Fruit fly (Drosophila melanogaster): ENCODE measurements around the gene Jasper.

Jasper gene

dm6 chr3R:30100976-30101332 lies 48.6 kb downstream of the Jasper start (continued):
- TF ChIP-seq eg (GFP tag; IDR thresholded peaks at IDR 0.05) (0 out of 3 replicates have a peak, but pooled peaks have one; percentile 52), Ets96B (tag; optimal IDR thresholded peaks at IDR 0.05) (peak; percentile 46), CG4318 (GFP tag; optimal IDR thresholded peaks at IDR 0.05) (no peak), Eip78C (GFP tag) (peak; percentile 76), Blimp-1 (GFP tag; optimal IDR thresholded peaks at IDR 0.05) (no peak), vri (GFP tag; optimal IDR thresholded peaks at IDR 0.05) (no peak), fd85E (GFP tag; optimal IDR thresholded peaks at IDR 0.05) (no peak)

- TF ChIP-seq Met (GFP tag; optimal IDR thresholded peaks at IDR 0.05) (peak; percentile 51), Gug (GFP tag; IDR thresholded peaks at IDR 0.05) (peak; percentile 38; the same call in 1 of the 2 replicates), Sox102F (GFP tag; optimal IDR thresholded peaks at IDR 0.05) (no peak), CG6808 (GFP tag; optimal IDR thresholded peaks at IDR 0.05) (no peak), CG16779 (tag; optimal IDR thresholded peaks at IDR 0.05) (no peak), CG8319 (GFP tag; optimal IDR thresholded peaks at IDR 0.05) (peak; percentile 15), Blimp-1 (GFP tag; optimal IDR thresholded peaks at IDR 0.05) (no peak), fkh (GFP tag; optimal IDR thresholded peaks at IDR 0.05) (no peak), dac (GFP tag; optimal IDR thresholded peaks at IDR 0.05) (no peak), CG9139 (GFP tag; optimal IDR thresholded peaks at IDR 0.05) (no peak), CG6854 (GFP tag; optimal IDR thresholded peaks at IDR 0.05) (no peak), ss (GFP tag; optimal IDR thresholded peaks at IDR 0.05) (no peak), CG8119 (GFP tag; IDR thresholded peaks at IDR 0.05) (peak; percentile 49; the same call in 1 of the 3 replicates), CG11294 (GFP tag; IDR thresholded peaks at IDR 0.05) (0 out of 2 replicates have a peak, but pooled peaks have one; percentile 16), Eip93F (GFP tag; optimal IDR thresholded peaks at IDR 0.05) (no peak), CG31627 (GFP tag; optimal IDR thresholded peaks at IDR 0.05) (peak; percentile 31), CG8632 (GFP tag; optimal IDR thresholded peaks at IDR 0.05) (peak; percentile 25), pdm3 (GFP tag; optimal IDR thresholded peaks at IDR 0.05) (peak; percentile 46), Hr4 (GFP tag; optimal IDR thresholded peaks at IDR 0.05) (peak; percentile 43), CG32006 (GFP tag; optimal IDR thresholded peaks at IDR 0.05) (peak; percentile 46), dsx (GFP tag; optimal IDR thresholded peaks at IDR 0.05; ENCODE audit: poor library complexity, severe bottlenecking) (no peak), Lpt (GFP tag; optimal IDR thresholded peaks at IDR 0.05) (no peak), CG11902 (GFP tag; optimal IDR thresholded peaks at IDR 0.05) (no peak), CG3032 (tag; optimal IDR thresholded peaks at IDR 0.05) (peak; percentile 18), Smox (GFP tag; optimal IDR thresholded peaks at IDR 0.05) (no peak), CG1621 (tag; optimal IDR thresholded peaks at IDR 0.05) (peak; percentile 21), Eip78C (GFP tag) (no peak), CG3919 (GFP tag; optimal IDR thresholded peaks at IDR 0.05) (no peak), CG15336 (GFP tag; IDR thresholded peaks at IDR 0.05) (peak; percentile 62; the same call in 1 of the 2 replicates), salr (GFP tag; optimal IDR thresholded peaks at IDR 0.05) (peak in 1 of 2 experiments; percentile 40), vri (GFP tag; optimal IDR thresholded peaks at IDR 0.05) (no peak), topi (GFP tag; optimal IDR thresholded peaks at IDR 0.05) (no peak), fd59A (GFP tag; optimal IDR thresholded peaks at IDR 0.05) (no peak), Sox14 (GFP tag; optimal IDR thresholded peaks at IDR 0.05) (peak; percentile 4), CG7368 (GFP tag; optimal IDR thresholded peaks at IDR 0.05) (no peak), CG11762 (GFP tag; optimal IDR thresholded peaks at IDR 0.05; ENCODE audit: insufficient read depth) (no peak), svp (GFP tag) (peak; percentile 93), CG6163 (GFP tag; IDR thresholded peaks at IDR 0.05) (peak; percentile 71), Hr39 (GFP tag; optimal IDR thresholded peaks at IDR 0.05) (peak; percentile 47), CG6276 (GFP tag; optimal IDR thresholded peaks at IDR 0.05) (no peak), Ets21C (GFP tag; optimal IDR thresholded peaks at IDR 0.05) (no peak), Eip75B (GFP tag; optimal IDR thresholded peaks at IDR 0.05) (no peak), CG10669 (GFP tag; optimal IDR thresholded peaks at IDR 0.05) (peak; percentile 13), Sox15 (GFP tag; optimal IDR thresholded peaks at IDR 0.05) (peak; percentile 6), spab (GFP tag; optimal IDR thresholded peaks at IDR 0.05) (no peak)
Observed at dm6 chr3R:30101389-30101935, 49.1 kb downstream of the Jasper start.

All from whole organism, prepupa.